Fruit fly (Drosophila melanogaster) whole organism, embryonic: ENCODE results near the gene g.

ENCODE experiments used
- ATbp ChIP-seq: fragments of 200-800 bp; sonication (Bioruptor generic); optimal IDR thresholded peaks from 2 replicates; lab custom pipeline; 2017; ENCODE audit warnings: missing biosample characterization, mild to moderate bottlenecking, missing genetic modification characterization, missing genetic modification reagents
- CG10267 ChIP-seq: fragments of 200-800 bp; sonication (Bioruptor generic); optimal IDR thresholded peaks from 2 replicates; lab custom pipeline; 2018; ENCODE audit warnings: missing biosample characterization, mild to moderate bottlenecking, missing genetic modification characterization, moderate library complexity
- CG11696 ChIP-seq: fragments of 200-800 bp; sonication (Bioruptor generic); IDR thresholded peaks from 2 replicates; pipeline ENCODE4 v1.3.6; 2022; ENCODE audit warnings: missing biosample characterization, missing genetic modification characterization
- CG12391 ChIP-seq: fragments of 200-800 bp; sonication (Bioruptor generic); optimal IDR thresholded peaks from 3 replicates; lab custom pipeline; 2018; ENCODE audit warnings: missing biosample characterization, mild to moderate bottlenecking, missing genetic modification characterization, moderate library complexity
- CG15011 ChIP-seq: fragments of 200-800 bp; sonication (Bioruptor generic); optimal IDR thresholded peaks from 3 replicates; lab custom pipeline; 2018; ENCODE audit warnings: missing biosample characterization, mild to moderate bottlenecking, missing genetic modification characterization
- CG15073 ChIP-seq: fragments of 200-800 bp; sonication (Bioruptor generic); optimal IDR thresholded peaks from 2 replicates; lab custom pipeline; 2016; ENCODE audit warnings: missing biosample characterization, missing genetic modification characterization
- CG15514 ChIP-seq: fragments of 200-800 bp; sonication (Bioruptor generic); optimal IDR thresholded peaks from 3 replicates; lab custom pipeline; 2017; ENCODE audit warnings: missing biosample characterization, missing genetic modification characterization, mild to moderate bottlenecking, moderate library complexity, missing genetic modification reagents
- CG16863 ChIP-seq: fragments of 200-800 bp; sonication (Bioruptor generic); optimal IDR thresholded peaks from 3 replicates; lab custom pipeline; 2016; ENCODE audit warnings: missing biosample characterization, missing genetic modification characterization
- CG2120 ChIP-seq: fragments of 200-800 bp; sonication (Bioruptor generic); optimal IDR thresholded peaks from 3 replicates; lab custom pipeline; 2016; ENCODE audit warnings: missing biosample characterization, missing genetic modification characterization
- CG31224 ChIP-seq: fragments of 200-800 bp; sonication (Bioruptor generic); IDR thresholded peaks from 2 replicates; pipeline ENCODE4 v1.3.6; 2022; ENCODE audit warnings: missing biosample characterization, missing genetic modification characterization
- CG3407 ChIP-seq: fragments of 200-800 bp; sonication (Bioruptor generic); optimal IDR thresholded peaks from 2 replicates; lab custom pipeline; 2018; ENCODE audit warnings: missing biosample characterization, mild to moderate bottlenecking, missing genetic modification characterization
- CG3726 ChIP-seq: fragments of 200-800 bp; sonication (Bioruptor generic); IDR thresholded peaks from 3 replicates; pipeline ENCODE4, ENCODE4 v1.3.6; 2022; ENCODE audit warnings: missing biosample characterization, missing genetic modification characterization
- CG4404 ChIP-seq: fragments of 200-800 bp; sonication (Bioruptor generic); IDR thresholded peaks from 2 replicates; pipeline ENCODE4 v1.3.6; 2022; ENCODE audit warnings: missing biosample characterization, missing genetic modification characterization
- CG5180 ChIP-seq: fragments of 200-800 bp; sonication (Bioruptor generic); optimal IDR thresholded peaks from 3 replicates; lab custom pipeline; 2017; ENCODE audit warnings: missing biosample characterization, missing genetic modification characterization, mild to moderate bottlenecking, moderate library complexity, missing genetic modification reagents
- CG6254 ChIP-seq: fragments of 200-800 bp; sonication (Bioruptor generic); optimal IDR thresholded peaks from 3 replicates; lab custom pipeline; 2017; ENCODE audit warnings: mild to moderate bottlenecking, missing biosample characterization, missing genetic modification reagents, missing genetic modification characterization
- CG6272 ChIP-seq: fragments of 200-800 bp; sonication (Bioruptor generic); IDR thresholded peaks from 2 replicates; pipeline ENCODE4 v1.3.6; 2022; ENCODE audit warnings: missing biosample characterization, missing genetic modification characterization
- CG8388 ChIP-seq: fragments of 200-800 bp; sonication (Bioruptor generic); optimal IDR thresholded peaks from 2 replicates; lab custom pipeline; 2019; ENCODE audit warnings: missing biosample characterization, mild to moderate bottlenecking, missing genetic modification characterization, moderate library complexity
- CG9215 ChIP-seq: fragments of 200-800 bp; sonication (Bioruptor generic); IDR thresholded peaks from 2 replicates; pipeline ENCODE4 v1.3.6; 2022; ENCODE audit warnings: missing biosample characterization, missing genetic modification characterization
- CG9609 ChIP-seq: fragments of 200-800 bp; sonication (Bioruptor generic); optimal IDR thresholded peaks from 3 replicates; lab custom pipeline; 2016; ENCODE audit warnings: missing biosample characterization, missing genetic modification characterization
- Dfd ChIP-seq, 2 experiments: fragments of >200 bp; optimal IDR thresholded peaks; 2 replicates each; lab custom pipeline; 2017; ENCODE audit warnings: missing biosample characterization in 2 of 2, missing genetic modification characterization in 2 of 2
- Eip74EF ChIP-seq, 2 experiments: fragments of 200-800 bp in 1 of 2; fragments of >200 bp in 1 of 2; sonication (Bioruptor generic) in 1 of 2; optimal IDR thresholded peaks; 2 replicates each; lab custom pipeline; 2017 to 2019; ENCODE audit warnings: missing biosample characterization in 2 of 2, missing genetic modification characterization in 2 of 2, mild to moderate bottlenecking in 1 of 2, moderate library complexity in 1 of 2
- HLH3B ChIP-seq: fragments of 200-800 bp; sonication (Bioruptor generic); IDR thresholded peaks from 2 replicates; pipeline ENCODE4 v1.3.6; 2022; ENCODE audit warnings: missing biosample characterization, missing genetic modification characterization
- HLH54F ChIP-seq: fragments of 200-800 bp; sonication (Bioruptor generic); optimal IDR thresholded peaks from 3 replicates; lab custom pipeline; 2016; ENCODE audit warnings: missing biosample characterization, missing genetic modification characterization
- HmgD ChIP-seq: fragments of 200-800 bp; sonication (Bioruptor generic); optimal IDR thresholded peaks from 3 replicates; lab custom pipeline; 2016; ENCODE audit warnings: missing biosample characterization, missing genetic modification characterization
- Hmr ChIP-seq: fragments of 200-800 bp; sonication (Bioruptor generic); optimal IDR thresholded peaks from 3 replicates; lab custom pipeline; 2017; ENCODE audit warnings: mild to moderate bottlenecking, missing biosample characterization, missing genetic modification reagents, missing genetic modification characterization
- Hr78 ChIP-seq, 2 experiments: fragments of 200-800 bp in 1 of 2; fragments of >200 bp in 1 of 2; sonication (Bioruptor generic) in 1 of 2; optimal IDR thresholded peaks; 2 replicates each; lab custom pipeline; 2017 to 2019; ENCODE audit warnings: missing biosample characterization in 2 of 2, missing genetic modification characterization in 2 of 2, mild to moderate bottlenecking in 1 of 2, moderate library complexity in 1 of 2
- Max ChIP-seq: fragments of 200-800 bp; sonication (Bioruptor generic); optimal IDR thresholded peaks from 2 replicates; lab custom pipeline; 2016; ENCODE audit warnings: missing biosample characterization, mild to moderate bottlenecking, missing genetic modification characterization
- Meics ChIP-seq: fragments of 200-800 bp; sonication (Bioruptor generic); optimal IDR thresholded peaks from 2 replicates; lab custom pipeline; 2017; ENCODE audit warnings: missing biosample characterization, mild to moderate bottlenecking, missing genetic modification characterization
- Nf-YB ChIP-seq: fragments of 200-800 bp; sonication (Bioruptor generic); optimal IDR thresholded peaks from 3 replicates; lab custom pipeline; 2019; ENCODE audit warnings: missing biosample characterization, mild to moderate bottlenecking, missing genetic modification characterization, moderate library complexity
- Side ChIP-seq: fragments of 200-800 bp; sonication (Bioruptor generic); optimal IDR thresholded peaks from 2 replicates; lab custom pipeline; 2016; ENCODE audit warnings: missing biosample characterization, missing genetic modification characterization
- Sox100B ChIP-seq: fragments of 200-800 bp; sonication (Bioruptor generic); optimal IDR thresholded peaks from 3 replicates; lab custom pipeline; 2018; ENCODE audit warnings: missing biosample characterization, mild to moderate bottlenecking, missing genetic modification characterization
- Sry-δ ChIP-seq: fragments of 200-800 bp; sonication (Bioruptor generic); optimal IDR thresholded peaks from 2 replicates; lab custom pipeline; 2016; ENCODE audit warnings: missing biosample characterization, missing genetic modification characterization
- YL-1 ChIP-seq: fragments of 200-800 bp; sonication (Bioruptor generic); optimal IDR thresholded peaks from 3 replicates; lab custom pipeline; 2017; ENCODE audit warnings: missing biosample characterization, mild to moderate bottlenecking, missing genetic modification characterization
- ab ChIP-seq: fragments of 200-800 bp; sonication (Bioruptor generic); optimal IDR thresholded peaks from 2 replicates; lab custom pipeline; 2016; ENCODE audit warnings: missing biosample characterization, missing genetic modification characterization
- abd-A ChIP-seq: fragments of 200-800 bp; sonication (Bioruptor generic); optimal IDR thresholded peaks from 3 replicates; lab custom pipeline; 2019; ENCODE audit warnings: missing biosample characterization, mild to moderate bottlenecking, missing genetic modification characterization, moderate library complexity
- ash1 ChIP-seq: fragments of 200-800 bp; sonication (Bioruptor generic); optimal IDR thresholded peaks from 2 replicates; lab custom pipeline; 2018; ENCODE audit warnings: missing biosample characterization, mild to moderate bottlenecking, missing genetic modification characterization
- chif ChIP-seq, 2 experiments: fragments of 200-800 bp; sonication (Bioruptor generic); optimal IDR thresholded peaks; 3 replicates each; lab custom pipeline; 2016; ENCODE audit warnings: missing biosample characterization in 2 of 2, missing genetic modification characterization in 2 of 2
- crol ChIP-seq: fragments of 200-800 bp; sonication (Bioruptor generic); IDR thresholded peaks from 2 replicates; pipeline ENCODE4 v1.3.6; 2022; ENCODE audit warnings: missing biosample characterization, missing genetic modification characterization
- cwo ChIP-seq: fragments of 200-800 bp; sonication (Bioruptor generic); optimal IDR thresholded peaks from 3 replicates; lab custom pipeline; 2017; ENCODE audit warnings: missing biosample characterization, missing genetic modification characterization, mild to moderate bottlenecking, moderate library complexity, missing genetic modification reagents
- ems ChIP-seq: fragments of 200-800 bp; sonication (Bioruptor generic); optimal IDR thresholded peaks from 3 replicates; lab custom pipeline; 2016; ENCODE audit warnings: missing biosample characterization, missing genetic modification characterization
- fd64A ChIP-seq: fragments of 200-800 bp; sonication (Bioruptor generic); optimal IDR thresholded peaks from 3 replicates; lab custom pipeline; 2018; ENCODE audit warnings: missing biosample characterization, mild to moderate bottlenecking, missing genetic modification characterization
- ham ChIP-seq: fragments of 200-800 bp; sonication (Bioruptor generic); IDR thresholded peaks from 2 replicates; pipeline ENCODE4 v1.3.6; 2022; ENCODE audit warnings: missing biosample characterization, missing genetic modification characterization
- her ChIP-seq: fragments of 200-800 bp; sonication (Bioruptor generic); optimal IDR thresholded peaks from 2 replicates; lab custom pipeline; 2016; ENCODE audit warnings: missing biosample characterization, missing genetic modification characterization
- kay ChIP-seq: fragments of 200-800 bp; sonication (Bioruptor generic); optimal IDR thresholded peaks from 2 replicates; lab custom pipeline; 2016; ENCODE audit warnings: missing biosample characterization, missing genetic modification characterization
- lmd ChIP-seq: fragments of 200-800 bp; sonication (Bioruptor generic); IDR thresholded peaks from 2 replicates; pipeline ENCODE4 v1.3.6; 2022; ENCODE audit warnings: missing biosample characterization, missing genetic modification characterization
- otp ChIP-seq: fragments of 200-800 bp; sonication (Bioruptor generic); IDR thresholded peaks from 3 replicates; pipeline ENCODE4, ENCODE4 v1.3.6; 2022; ENCODE audit warnings: missing biosample characterization, missing genetic modification characterization
- psq ChIP-seq: fragments of 200-800 bp; sonication (Bioruptor generic); optimal IDR thresholded peaks from 2 replicates; lab custom pipeline; 2017; ENCODE audit warnings: missing biosample characterization, missing genetic modification characterization
- ranshi ChIP-seq: fragments of 200-800 bp; sonication (Bioruptor generic); IDR thresholded peaks from 2 replicates; pipeline ENCODE4 v1.3.6; 2022; ENCODE audit warnings: missing biosample characterization, missing genetic modification characterization
- repo ChIP-seq: fragments of 200-800 bp; sonication (Bioruptor generic); optimal IDR thresholded peaks from 2 replicates; lab custom pipeline; 2016; ENCODE audit warnings: missing biosample characterization, missing genetic modification characterization
- scrt ChIP-seq: fragments of 200-800 bp; sonication (Bioruptor generic); optimal IDR thresholded peaks from 2 replicates; lab custom pipeline; 2018; ENCODE audit warnings: missing biosample characterization, mild to moderate bottlenecking, missing genetic modification characterization, moderate library complexity
- shn ChIP-seq: fragments of 200-800 bp; sonication (Bioruptor generic); optimal IDR thresholded peaks from 3 replicates; lab custom pipeline; 2016; ENCODE audit warnings: missing biosample characterization, missing genetic modification characterization

g gene

dm6 chrX:13752543-13753046 is 16.5 kb upstream of the g start:
- TF ChIP-seq Hr78 (GFP tag; optimal IDR thresholded peaks at IDR 0.05; lab: Kevin White, UChicago) (no peak), CG15073 (GFP tag; lab: Kevin White, UChicago) (no peak), CG12391 (tag; lab: Kevin White, UChicago) (peak; percentile 10), Eip74EF (GFP tag; optimal IDR thresholded peaks at IDR 0.05; lab: Kevin White, UChicago) (no peak), Sry-δ (GFP tag; lab: Kevin White, UChicago) (no peak), Meics (GFP tag; lab: Kevin White, UChicago) (peak; percentile 38), her (no peak), Sox100B (no peak), cwo (GFP tag; lab: Kevin White, UChicago) (no peak), CG11696 (peak; percentile 55; the same call in 1 of the 2 replicates), HLH54F (GFP tag; lab: Kevin White, UChicago) (no peak), ranshi (GFP tag; lab: Robert Waterston, UW) (no peak), CG31224 (GFP tag; lab: Robert Waterston, UW) (no peak), CG6272 (GFP tag; lab: Robert Waterston, UW) (no peak), CG3407 (GFP tag; lab: Kevin White, UChicago) (no peak), repo (GFP tag; lab: Kevin White, UChicago) (no peak), ham (GFP tag; lab: Robert Waterston, UW) (no peak), Dfd (GFP tag; optimal IDR thresholded peaks at IDR 0.05; lab: Kevin White, UChicago) (no peak), YL-1 (GFP tag; lab: Kevin White, UChicago) (no peak), CG9215 (no peak), HmgD (no peak), Side (GFP tag; lab: Kevin White, UChicago) (no peak), psq (GFP tag; lab: Kevin White, UChicago) (no peak), scrt (peak; percentile 4), CG8388 (GFP tag; lab: Kevin White, UChicago) (no peak), Hmr (peak; percentile 22), CG4404 (no peak), CG9609 (GFP tag; lab: Kevin White, UChicago) (no peak), shn (GFP tag; lab: Kevin White, UChicago) (no peak), ATbp (GFP tag; lab: Kevin White, UChicago) (no peak), crol (GFP tag; lab: Robert Waterston, UW) (no peak), otp (GFP tag; lab: Robert Waterston, UW) (no peak), ash1 (GFP tag; lab: Kevin White, UChicago) (no peak), CG5180 (GFP tag; lab: Kevin White, UChicago) (no peak), kay (no peak), Max (no peak), lmd (GFP tag; lab: Robert Waterston, UW) (no peak), chif (GFP tag; optimal IDR thresholded peaks at IDR 0.05; lab: Kevin White, UChicago) (no peak), CG3726 (GFP tag; lab: Robert Waterston, UW) (no peak), CG6254 (GFP tag; lab: Kevin White, UChicago) (no peak), CG15514 (GFP tag; lab: Kevin White, UChicago) (peak; percentile 32), CG2120 (GFP tag; lab: Kevin White, UChicago) (peak; percentile 47), ems (GFP tag; lab: Kevin White, UChicago) (no peak), HLH3B (GFP tag; lab: Robert Waterston, UW) (no peak), ab (GFP tag; lab: Kevin White, UChicago) (no peak), CG15011 (GFP tag; lab: Kevin White, UChicago) (no peak), CG10267 (tag; lab: Kevin White, UChicago) (no peak), abd-A (peak; percentile 71), Nf-YB (GFP tag; lab: Kevin White, UChicago) (no peak), CG16863 (no peak), fd64A (GFP tag; lab: Kevin White, UChicago) (no peak)
